Fruit fly (Drosophila melanogaster): Measurements from ENCODE around the gene RpS19b.

The RpS19b gene

DNA sequence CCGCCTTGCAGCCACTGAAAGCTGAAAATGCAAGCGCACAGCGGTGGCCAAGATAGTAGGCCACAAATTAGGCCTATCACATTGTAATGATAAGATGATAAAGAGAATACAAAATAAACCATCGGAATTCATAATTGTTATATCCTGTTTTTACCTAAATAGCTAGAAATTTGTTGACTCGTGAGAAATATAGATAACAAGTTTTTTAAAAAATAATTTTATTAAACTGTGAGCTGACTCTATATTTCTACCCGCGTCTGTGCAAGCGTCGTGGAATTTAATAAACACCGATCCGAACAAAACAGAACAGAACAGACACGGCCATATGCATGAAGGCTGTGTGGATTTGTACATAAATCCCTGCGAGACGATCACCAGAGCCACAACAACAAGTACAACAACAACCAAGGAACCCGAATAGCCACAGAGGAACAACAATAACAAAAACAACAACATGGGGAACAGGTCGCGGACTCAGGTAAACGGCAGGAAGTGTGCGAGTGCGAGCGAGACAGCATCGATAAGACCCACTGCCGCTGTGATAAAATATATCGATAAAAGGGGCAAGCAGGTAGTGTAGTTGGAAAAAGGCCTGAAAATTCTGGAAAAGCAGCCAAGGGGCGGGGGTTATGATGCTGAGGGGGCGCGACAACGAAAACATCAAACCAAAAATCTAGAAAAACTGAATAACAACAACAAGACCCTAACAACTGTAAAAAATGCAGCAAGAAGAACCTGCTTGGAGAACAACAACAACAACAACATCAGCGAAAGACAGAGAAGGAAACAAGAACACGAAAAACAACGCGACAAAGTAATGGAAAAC, 46.8 kb downstream of the RpS19b start (continued):
- TF ChIP-seq CG16863 (GFP tag; optimal IDR thresholded peaks at IDR 0.05) (peak; percentile 76), ap (GFP tag; IDR thresholded peaks at IDR 0.05) (peak; percentile 78), pb (GFP tag; optimal IDR thresholded peaks at IDR 0.05) (peak; percentile 41), CG9817 (tag; optimal IDR thresholded peaks at IDR 0.05) (peak; percentile 55), Bdp1 (GFP tag; optimal IDR thresholded peaks at IDR 0.05) (peak; percentile 68), HLH3B (GFP tag; IDR thresholded peaks at IDR 0.05) (peak; percentile 82), phol (tag; optimal IDR thresholded peaks at IDR 0.05) (peak; percentile 92), Fer3 (tag; optimal IDR thresholded peaks at IDR 0.05) (peak; percentile 67), fd96Cb (tag; optimal IDR thresholded peaks at IDR 0.05) (peak; percentile 92), CG12236 (GFP tag; optimal IDR thresholded peaks at IDR 0.05) (peak; percentile 58), seq (GFP tag; IDR thresholded peaks at IDR 0.05) (no peak; the same call in 1 of the 2 replicates), BtbVII (GFP tag; optimal IDR thresholded peaks at IDR 0.05) (peak; percentile 64), wek (GFP tag; optimal IDR thresholded peaks at IDR 0.05) (peak; percentile 55), en (GFP tag; optimal IDR thresholded peaks at IDR 0.05) (peak; percentile 65), tin (GFP tag; optimal IDR thresholded peaks at IDR 0.05) (peak; percentile 82), ranshi (GFP tag; IDR thresholded peaks at IDR 0.05) (peak; percentile 81), CG5953 (GFP tag; IDR thresholded peaks at IDR 0.05) (no peak; the same call in 1 of the 2 replicates), Adf1 (GFP tag; IDR thresholded peaks at IDR 0.05) (no peak), bab2 (GFP tag; optimal IDR thresholded peaks at IDR 0.05) (peak; percentile 75), CG18619 (GFP tag; optimal IDR thresholded peaks at IDR 0.05) (peak; percentile 71), zf30C (GFP tag; optimal IDR thresholded peaks at IDR 0.05) (no peak), slbo (GFP tag; IDR thresholded peaks at IDR 0.05) (peak; percentile 63), Sox100B (GFP tag; optimal IDR thresholded peaks at IDR 0.05) (peak; percentile 91), CG9932 (GFP tag; IDR thresholded peaks at IDR 0.05) (peak; percentile 31; the same call in 1 of the 2 replicates), Myb (GFP tag; optimal IDR thresholded peaks at IDR 0.05) (peak; percentile 3), scrt (GFP tag; optimal IDR thresholded peaks at IDR 0.05) (peak; percentile 55), sd (tag; optimal IDR thresholded peaks at IDR 0.05) (peak; percentile 81), gt (GFP tag; IDR thresholded peaks at IDR 0.05) (peak; percentile 64; the same call in 1 of the 2 replicates), NfI (GFP tag; optimal IDR thresholded peaks at IDR 0.05) (peak; percentile 73), CTCF (GFP tag; optimal IDR thresholded peaks at IDR 0.05) (peak; percentile 49), ab (GFP tag; optimal IDR thresholded peaks at IDR 0.05) (peak; percentile 15), CG7987 (GFP tag; optimal IDR thresholded peaks at IDR 0.05) (peak; percentile 3), CG6765 (GFP tag; optimal IDR thresholded peaks at IDR 0.05) (no peak), CG9609 (GFP tag; optimal IDR thresholded peaks at IDR 0.05) (peak; percentile 64), CG14965 (GFP tag; optimal IDR thresholded peaks at IDR 0.05; ENCODE audit: borderline replicate concordance) (no peak), CG31388 (GFP tag; optimal IDR thresholded peaks at IDR 0.05) (no peak), nerfin-2 (GFP tag; IDR thresholded peaks at IDR 0.05; ENCODE audit: partially characterized antibody) (no peak), gcm2 (GFP tag; optimal IDR thresholded peaks at IDR 0.05) (peak; percentile 76), CG12104 (GFP tag; optimal IDR thresholded peaks at IDR 0.05) (peak; percentile 74), CG17361 (GFP tag; IDR thresholded peaks at IDR 0.05) (peak; percentile 90), CG4730 (GFP tag; IDR thresholded peaks at IDR 0.05) (peak; percentile 64), H15 (GFP tag; IDR thresholded peaks at IDR 0.05) (peak; percentile 74; the same call in 2 of the 3 replicates), gce (GFP tag; IDR thresholded peaks at IDR 0.05) (peak; percentile 77; the same call in 2 of the 3 replicates), CG6175 (GFP tag; IDR thresholded peaks at IDR 0.05) (no peak), CG3281 (GFP tag; optimal IDR thresholded peaks at IDR 0.05) (peak; percentile 62), CG8359 (GFP tag; optimal IDR thresholded peaks at IDR 0.05; ENCODE audit: borderline replicate concordance) (peak; percentile 82), CG15073 (GFP tag; optimal IDR thresholded peaks at IDR 0.05) (peak; percentile 88), Asciz (GFP tag; optimal IDR thresholded peaks at IDR 0.05) (peak; percentile 84), knrl (GFP tag; IDR thresholded peaks at IDR 0.05; ENCODE audit: partially characterized antibody) (no peak), CG11085 (GFP tag; IDR thresholded peaks at IDR 0.05) (0 out of 2 replicates have a peak, but pooled peaks have one; percentile 24)
